Fruit fly (Drosophila melanogaster) whole organism, wandering third instar larva: ENCODE measurements around the gene Sec10.

Experiments
- Dfd ChIP-seq: fragments of >200 bp; optimal IDR thresholded peaks from 2 replicates; lab custom pipeline; 2017; ENCODE audit warnings: missing biosample characterization, missing genetic modification characterization
- Myc ChIP-seq: fragments of >200 bp; optimal IDR thresholded peaks from 2 replicates; lab custom pipeline; 2017
- brk ChIP-seq: fragments of 200-800 bp; sonication (Bioruptor generic); optimal IDR thresholded peaks from 2 replicates; lab custom pipeline; 2016; ENCODE audit warnings: missing biosample characterization, mild to moderate bottlenecking, missing genetic modification characterization
- sage ChIP-seq: fragments of 200-800 bp; sonication (Bioruptor generic); optimal IDR thresholded peaks from 2 replicates; lab custom pipeline; 2016; ENCODE audit warnings: missing biosample characterization, mild to moderate bottlenecking, missing genetic modification characterization
- tai ChIP-seq: sonication (Bioruptor generic); optimal IDR thresholded peaks from 2 replicates; lab custom pipeline; 2016; ENCODE audit warnings: missing biosample characterization, missing genetic modification characterization
- usp ChIP-seq: fragments of >200 bp; optimal IDR thresholded peaks from 2 replicates; lab custom pipeline; 2017; ENCODE audit warnings: missing biosample characterization, missing genetic modification characterization

- TF ChIP-seq Myc (lab: Kevin White, UChicago), result no peak
- no peak for TF ChIP-seq tai (GFP tag; lab: Kevin White, UChicago)
- no peak for TF ChIP-seq Dfd (GFP tag; lab: Kevin White, UChicago)
- TF ChIP-seq usp, result no peak
- no peak for TF ChIP-seq brk (GFP tag; lab: Kevin White, UChicago)
- no peak for TF ChIP-seq sage (GFP tag; lab: Kevin White, UChicago)
These were observed 21.6 kb upstream of the Sec10 start, which contains the start of gene Root for dm6 chr3R:24113070-24113385.
